Worm (Caenorhabditis elegans) whole organism, young adult: ENCODE results near the gene srbc-67.
A peak's percentile ranks its signal among the peaks of the same experiment; 100 is the strongest.

Experiments used
- C06A6.2 ChIP-seq: fragments of 200-800 bp; sonication (Bioruptor generic); conservative IDR thresholded peaks from 2 replicates; pipeline ENCODE4 v1.3.6; 2022; ENCODE audit warnings: missing genetic modification characterization, missing compliant biosample characterization
- D2030.7 ChIP-seq: fragments of 200-800 bp; sonication (Bioruptor generic); IDR thresholded peaks from 2 replicates; pipeline ENCODE4 v1.3.6; 2022; ENCODE audit warnings: missing genetic modification reagents, missing genetic modification characterization, missing compliant biosample characterization
- F22D6.2 ChIP-seq: sonication (generic microtip); optimal IDR thresholded peaks from 2 replicates; lab custom pipeline; 2016; ENCODE audit warnings: mild to moderate bottlenecking, missing genetic modification characterization, missing compliant biosample characterization
- F39B2.1 ChIP-seq: fragments of 200-800 bp; sonication (Bioruptor generic); IDR thresholded peaks from 2 replicates; pipeline ENCODE4 v1.3.6; 2022; ENCODE audit warnings: missing genetic modification reagents, missing genetic modification characterization, missing compliant biosample characterization
- K11D2.4 ChIP-seq: fragments of 200-800 bp; sonication (Bioruptor generic); IDR thresholded peaks from 2 replicates; pipeline ENCODE4 v1.3.6; 2022; ENCODE audit warnings: missing genetic modification reagents, missing genetic modification characterization, missing compliant biosample characterization
- T07F8.4 ChIP-seq: sonication (generic microtip); optimal IDR thresholded peaks from 2 replicates; lab custom pipeline; 2016; ENCODE audit warnings: mild to moderate bottlenecking, missing genetic modification characterization, moderate library complexity, missing compliant biosample characterization
- Y53G8AR.9 ChIP-seq: fragments of 200-800 bp; sonication (Bioruptor generic); conservative IDR thresholded peaks from 2 replicates; pipeline ENCODE4 v1.3.6; 2022; ENCODE audit warnings: missing genetic modification reagents, missing genetic modification characterization, missing compliant biosample characterization
- Y56A3A.18 ChIP-seq: fragments of 200-800 bp; sonication (Bioruptor generic); IDR thresholded peaks from 2 replicates; pipeline ENCODE4 v1.3.6; 2022; ENCODE audit warnings: missing genetic modification reagents, missing genetic modification characterization, missing compliant biosample characterization
- akir-1 ChIP-seq: fragments of 200-800 bp; sonication (Bioruptor generic); optimal IDR thresholded peaks from 2 replicates; lab custom pipeline; 2018; ENCODE audit warnings: mild to moderate bottlenecking, missing genetic modification characterization, moderate library complexity, missing compliant biosample characterization
- atf-7 ChIP-seq: sonication (generic microtip); optimal IDR thresholded peaks from 2 replicates; lab custom pipeline; 2017; ENCODE audit warnings: mild to moderate bottlenecking, missing genetic modification characterization, missing compliant biosample characterization
- athp-1 ChIP-seq: sonication (generic microtip); optimal IDR thresholded peaks from 2 replicates; lab custom pipeline; 2017; ENCODE audit warnings: mild to moderate bottlenecking, missing genetic modification characterization, missing compliant biosample characterization
- attf-3 ChIP-seq: fragments of 200-800 bp; sonication (Bioruptor generic); conservative IDR thresholded peaks from 2 replicates; pipeline ENCODE4 v1.3.6; 2022; ENCODE audit warnings: missing genetic modification reagents, missing genetic modification characterization, missing compliant biosample characterization
- attf-5 ChIP-seq: fragments of 200-800 bp; sonication (Bioruptor generic); optimal IDR thresholded peaks from 2 replicates; lab custom pipeline; 2018; ENCODE audit warnings: mild to moderate bottlenecking, missing genetic modification characterization, missing compliant biosample characterization
- cebp-2 ChIP-seq: fragments of 200-800 bp; sonication (Bioruptor generic); IDR thresholded peaks from 2 replicates; pipeline ENCODE4 v1.3.6; 2022; ENCODE audit warnings: missing genetic modification characterization, missing compliant biosample characterization
- ceh-27 ChIP-seq: fragments of 200-800 bp; sonication (Bioruptor generic); optimal IDR thresholded peaks from 2 replicates; lab custom pipeline; 2018; ENCODE audit warnings: mild to moderate bottlenecking, missing genetic modification characterization, moderate library complexity, missing compliant biosample characterization
- ceh-40 ChIP-seq: fragments of 200-800 bp; sonication (Bioruptor generic); IDR thresholded peaks from 2 replicates; pipeline ENCODE4 v1.3.6; 2022; ENCODE audit warnings: missing genetic modification characterization, missing compliant biosample characterization
- ceh-58 ChIP-seq: fragments of 200-800 bp; sonication (Bioruptor generic); IDR thresholded peaks from 2 replicates; pipeline ENCODE4 v1.3.6; 2022; ENCODE audit warnings: missing genetic modification characterization, missing compliant biosample characterization
- die-1 ChIP-seq: sonication (generic microtip); optimal IDR thresholded peaks from 2 replicates; lab custom pipeline; 2016; ENCODE audit warnings: missing genotype, mild to moderate bottlenecking, missing genetic modification characterization, missing compliant biosample characterization
- dox-1 ChIP-seq: fragments of 200-800 bp; sonication (Bioruptor generic); IDR thresholded peaks from 2 replicates; pipeline ENCODE4 v1.3.6; 2022; ENCODE audit warnings: missing genetic modification reagents, missing genetic modification characterization, missing compliant biosample characterization
- egl-18 ChIP-seq: fragments of 200-800 bp; sonication (Bioruptor generic); IDR thresholded peaks from 2 replicates; pipeline ENCODE4 v1.3.6; 2022; ENCODE audit warnings: missing genetic modification reagents, missing genetic modification characterization, missing compliant biosample characterization
- ets-4 ChIP-seq: fragments of 200-800 bp; sonication (Bioruptor generic); optimal IDR thresholded peaks from 2 replicates; lab custom pipeline; 2018; ENCODE audit warnings: mild to moderate bottlenecking, missing genetic modification characterization, missing compliant biosample characterization
- fkh-3 ChIP-seq: sonication (generic microtip); optimal IDR thresholded peaks from 2 replicates; lab custom pipeline; 2016; ENCODE audit warnings: mild to moderate bottlenecking, missing genetic modification characterization, missing compliant biosample characterization
- him-1 ChIP-seq: sonication (generic microtip); optimal IDR thresholded peaks from 2 replicates; lab custom pipeline; 2016; ENCODE audit warnings: missing genotype, missing genetic modification reagents, missing genetic modification characterization, missing compliant biosample characterization
- hlh-12 ChIP-seq: sonication (generic microtip); optimal IDR thresholded peaks from 2 replicates; lab custom pipeline; 2016; ENCODE audit warnings: missing genetic modification characterization, missing compliant biosample characterization
- hlh-26 ChIP-seq: fragments of 200-800 bp; sonication (Bioruptor generic); conservative IDR thresholded peaks from 2 replicates; pipeline ENCODE4 v1.3.6; 2022; ENCODE audit warnings: missing genetic modification reagents, missing genetic modification characterization, missing compliant biosample characterization
- lag-1 ChIP-seq: fragments of 200-800 bp; sonication (Bioruptor generic); IDR thresholded peaks from 2 replicates; pipeline ENCODE4 v1.3.6; 2022; ENCODE audit warnings: missing genetic modification reagents, missing genetic modification characterization, missing compliant biosample characterization
- lsl-1 ChIP-seq: fragments of 200-800 bp; sonication (Bioruptor generic); optimal IDR thresholded peaks from 2 replicates; lab custom pipeline; 2018; ENCODE audit warnings: mild to moderate bottlenecking, missing genetic modification characterization, moderate library complexity, missing compliant biosample characterization
- madf-3 ChIP-seq: fragments of 200-800 bp; sonication (Bioruptor generic); IDR thresholded peaks from 2 replicates; pipeline ENCODE4 v1.3.6; 2022; ENCODE audit warnings: missing genetic modification reagents, missing genetic modification characterization, missing compliant biosample characterization
- madf-6 ChIP-seq: fragments of 200-800 bp; sonication (Bioruptor generic); IDR thresholded peaks from 2 replicates; pipeline ENCODE4 v1.3.6; 2022; ENCODE audit warnings: missing genetic modification reagents, missing genetic modification characterization, missing compliant biosample characterization
- mel-28 ChIP-seq: sonication (generic microtip); optimal IDR thresholded peaks from 2 replicates; lab custom pipeline; 2016; ENCODE audit warnings: borderline replicate concordance, mild to moderate bottlenecking, missing genetic modification characterization, missing compliant biosample characterization
- mes-4 ChIP-seq: sonication (generic microtip); optimal IDR thresholded peaks from 2 replicates; lab custom pipeline; 2016; ENCODE audit warnings: missing genotype, missing genetic modification characterization, missing compliant biosample characterization
- mxl-1 ChIP-seq: sonication (generic microtip); optimal IDR thresholded peaks from 2 replicates; lab custom pipeline; 2016; ENCODE audit warnings: missing genetic modification characterization, missing compliant biosample characterization
- nfya-1 ChIP-seq: sonication (generic microtip); optimal IDR thresholded peaks from 2 replicates; lab custom pipeline; 2017; ENCODE audit warnings: antibody characterized with exemption, missing compliant biosample characterization, missing genetic modification characterization, borderline replicate concordance; ENCODE audit not compliant: insufficient read depth
- nhr-120 ChIP-seq: fragments of 200-800 bp; sonication (Bioruptor generic); IDR thresholded peaks from 2 replicates; pipeline ENCODE4 v1.3.6; 2022; ENCODE audit warnings: missing genetic modification characterization, missing compliant biosample characterization
- nhr-90 ChIP-seq: sonication (generic microtip); optimal IDR thresholded peaks from 2 replicates; lab custom pipeline; 2016; ENCODE audit warnings: missing genotype, mild to moderate bottlenecking, missing genetic modification characterization, missing compliant biosample characterization
- rcor-1 ChIP-seq: fragments of 200-800 bp; sonication (Bioruptor generic); IDR thresholded peaks from 2 replicates; pipeline ENCODE4 v1.3.6; 2022; ENCODE audit warnings: missing genetic modification reagents, missing genetic modification characterization, missing compliant biosample characterization
- rec-8 ChIP-seq, 2 experiments: sonication (generic microtip); optimal IDR thresholded peaks; 2 replicates each; lab custom pipeline; 2016; ENCODE audit warnings: mild to moderate bottlenecking in 2 of 2, missing genetic modification characterization in 2 of 2, missing genetic modification reagents in 2 of 2, missing genotype in 2 of 2, missing biosample characterization in 1 of 2, missing compliant biosample characterization in 1 of 2, moderate library complexity in 1 of 2
- repo-1 ChIP-seq: sonication (generic microtip); optimal IDR thresholded peaks from 2 replicates; lab custom pipeline; 2017; ENCODE audit warnings: mild to moderate bottlenecking, missing genetic modification characterization, missing compliant biosample characterization
- sea-2 ChIP-seq: fragments of 200-800 bp; sonication (Bioruptor generic); IDR thresholded peaks from 2 replicates; pipeline ENCODE4 v1.3.6; 2022; ENCODE audit warnings: missing genetic modification characterization, missing compliant biosample characterization
- snpc-1.3 ChIP-seq: sonication (generic microtip); optimal IDR thresholded peaks from 2 replicates; lab custom pipeline; 2017; ENCODE audit warnings: missing genetic modification characterization, mild to moderate bottlenecking, missing compliant biosample characterization, antibody characterized with exemption, moderate library complexity, missing genotype, missing genetic modification reagents; ENCODE audit not compliant: insufficient read depth
- snpc-3.4 ChIP-seq: sonication (generic microtip); optimal IDR thresholded peaks from 2 replicates; lab custom pipeline; 2017; ENCODE audit warnings: missing genetic modification characterization, mild to moderate bottlenecking, missing compliant biosample characterization, antibody characterized with exemption, moderate library complexity, missing genotype, missing genetic modification reagents
- snpc-4 ChIP-seq, 5 experiments: fragments of 150-350 bp in 1 of 5; sonication (generic microtip) in 4 of 5; optimal IDR thresholded peaks; 2 replicates each; lab custom pipeline; 2014 to 2018; ENCODE audit warnings: missing genetic modification characterization in 5 of 5, missing biosample characterization in 3 of 5, antibody characterized with exemption in 2 of 5, mild to moderate bottlenecking in 2 of 5, missing compliant biosample characterization in 2 of 5, missing genotype in 2 of 5, moderate library complexity in 2 of 5, missing genetic modification reagents in 1 of 5
- tbp1 ChIP-seq: fragments of 200-800 bp; sonication (Bioruptor generic); optimal IDR thresholded peaks from 2 replicates; lab custom pipeline; 2018; ENCODE audit warnings: mild to moderate bottlenecking, missing genetic modification characterization, missing compliant biosample characterization
- zfh-2 ChIP-seq: fragments of 200-800 bp; sonication (Bioruptor generic); conservative IDR thresholded peaks from 2 replicates; pipeline ENCODE4 v1.3.6; 2022; ENCODE audit warnings: missing genetic modification reagents, missing genetic modification characterization, missing compliant biosample characterization
- zim-3 ChIP-seq: sonication (generic microtip); optimal IDR thresholded peaks from 2 replicates; lab custom pipeline; 2017; ENCODE audit warnings: mild to moderate bottlenecking, missing genetic modification characterization, moderate library complexity, missing compliant biosample characterization
- ztf-26 ChIP-seq: sonication (generic microtip); optimal IDR thresholded peaks from 2 replicates; lab custom pipeline; 2017; ENCODE audit warnings: missing genetic modification characterization, missing compliant biosample characterization
- ztf-28 ChIP-seq: fragments of 200-800 bp; sonication (Bioruptor generic); IDR thresholded peaks from 2 replicates; pipeline ENCODE4 v1.3.6; 2022; ENCODE audit warnings: missing genetic modification reagents, missing genetic modification characterization, missing compliant biosample characterization
- ztf-3 ChIP-seq: fragments of 200-800 bp; sonication (Bioruptor generic); optimal IDR thresholded peaks from 2 replicates; lab custom pipeline; 2018; ENCODE audit warnings: mild to moderate bottlenecking, missing genetic modification characterization, missing compliant biosample characterization

Gene srbc-67

DNA sequence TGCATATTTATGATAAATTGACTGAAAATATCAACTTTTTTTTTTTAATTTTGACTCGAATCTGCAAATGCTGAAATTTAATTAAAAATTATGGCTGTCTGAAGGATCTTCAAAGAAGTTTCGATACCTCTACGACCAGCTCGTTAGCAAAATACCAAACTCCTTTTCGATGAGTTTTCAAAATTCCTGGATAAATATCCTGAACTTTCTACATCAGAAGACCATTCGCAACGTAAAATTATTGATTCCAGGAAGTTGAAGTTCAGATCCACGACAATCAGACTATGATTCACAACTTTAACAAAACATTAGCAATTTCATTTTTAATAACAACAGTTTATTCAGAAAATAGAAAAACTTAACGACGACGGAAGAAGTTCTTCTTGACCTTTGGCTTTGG is 44.0 kb upstream of the srbc-67 start (continued):
- TF ChIP-seq tbp1 (GFP tag; lab: Kevin White, UChicago) (peak; percentile 47), ets-4 (GFP tag; lab: Kevin White, UChicago) (no peak), nhr-90 (no peak), hlh-12 (tag; lab: Kevin White, UChicago) (no peak), hlh-26 (GFP tag; lab: Robert Waterston, UW) (no peak), madf-6 (GFP tag; lab: Robert Waterston, UW) (peak; percentile 84), nfya-1 (tag; lab: Kevin White, UChicago) (no peak), ztf-3 (no peak), lsl-1 (GFP tag; lab: Kevin White, UChicago) (peak; percentile 48), snpc-3.4 (tag; lab: Kevin White, UChicago) (peak; percentile 53), attf-3 (peak; percentile 19; the same call in 1 of the 2 replicates), T07F8.4 (tag; lab: Kevin White, UChicago) (no peak), C06A6.2 (GFP tag; lab: Robert Waterston, UW) (no peak), snpc-1.3 (tag; lab: Kevin White, UChicago) (peak; percentile 85), ztf-26 (no peak), fkh-3 (tag; lab: Kevin White, UChicago) (no peak), him-1 (tag; lab: Kevin White, UChicago) (peak; percentile 73), akir-1 (no peak), Y53G8AR.9 (GFP tag; lab: Robert Waterston, UW) (peak; percentile 77), repo-1 (tag; lab: Kevin White, UChicago) (no peak), F22D6.2 (tag; lab: Kevin White, UChicago) (no peak), zfh-2 (GFP tag; lab: Robert Waterston, UW) (no peak), mes-4 (tag; lab: Kevin White, UChicago) (no peak), athp-1 (tag; lab: Kevin White, UChicago) (peak; percentile 51), ceh-58 (no peak), nhr-120 (GFP tag; lab: Robert Waterston, UW) (no peak), zim-3 (tag; lab: Kevin White, UChicago) (no peak), ztf-28 (GFP tag; lab: Robert Waterston, UW) (no peak), attf-5 (GFP tag; lab: Kevin White, UChicago) (no peak), egl-18 (GFP tag; lab: Robert Waterston, UW) (no peak), snpc-4 (GFP tag; optimal IDR thresholded peaks at IDR 0.05; lab: Kevin White, UChicago) (peak; percentile 66), snpc-4 (tag; optimal IDR thresholded peaks at IDR 0.05; lab: Kevin White, UChicago) (peak in 2 of 4 experiments; percentile 24 to 53), die-1 (no peak), Y56A3A.18 (GFP tag; lab: Robert Waterston, UW) (no peak), mxl-1 (tag; lab: Kevin White, UChicago) (peak; percentile 21)

DNA sequence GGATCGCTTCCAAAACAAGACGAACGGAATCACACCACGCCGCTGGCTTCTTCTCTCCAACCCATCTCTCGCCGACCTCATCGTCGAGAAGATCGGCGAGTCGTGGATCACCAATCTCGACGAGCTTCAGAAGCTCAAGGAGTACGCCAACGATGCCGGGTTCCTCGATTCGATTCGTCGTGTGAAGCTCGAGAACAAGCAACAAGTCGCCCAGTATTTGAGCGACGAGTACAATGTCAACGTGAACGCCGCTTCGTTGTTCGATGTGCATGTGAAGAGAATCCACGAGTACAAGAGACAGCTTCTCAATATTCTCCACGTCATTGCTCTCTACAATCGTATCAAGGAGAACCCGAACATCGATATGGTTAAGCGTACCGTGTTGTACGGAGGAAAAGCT is 42.6 kb upstream of the srbc-67 start:
- TF ChIP-seq snpc-3.4 (tag; lab: Kevin White, UChicago) (no peak), atf-7 (tag; lab: Kevin White, UChicago) (no peak), mel-28 (no peak), F39B2.1 (GFP tag; lab: Robert Waterston, UW) (no peak), zim-3 (tag; lab: Kevin White, UChicago) (no peak), rec-8 (tag; optimal IDR thresholded peaks at IDR 0.05; lab: Kevin White, UChicago) (no peak), athp-1 (tag; lab: Kevin White, UChicago) (no peak), lag-1 (GFP tag; lab: Robert Waterston, UW) (no peak), D2030.7 (GFP tag; lab: Robert Waterston, UW) (no peak), cebp-2 (GFP tag; lab: Robert Waterston, UW) (no peak), dox-1 (GFP tag; lab: Robert Waterston, UW) (no peak), rcor-1 (no peak), sea-2 (no peak), nfya-1 (tag; lab: Kevin White, UChicago) (no peak), ceh-40 (GFP tag; lab: Robert Waterston, UW) (no peak), madf-3 (GFP tag; lab: Robert Waterston, UW) (no peak), Y53G8AR.9 (GFP tag; lab: Robert Waterston, UW) (no peak), repo-1 (tag; lab: Kevin White, UChicago) (no peak), ceh-27 (GFP tag; lab: Kevin White, UChicago) (no peak), K11D2.4 (GFP tag; lab: Robert Waterston, UW) (no peak)
- TF ChIP-seq, all 124 proteins: peak for 0
